Worm (Caenorhabditis elegans): ENCODE data around the gene C13A10.2.

C13A10.2 gene

DNA sequence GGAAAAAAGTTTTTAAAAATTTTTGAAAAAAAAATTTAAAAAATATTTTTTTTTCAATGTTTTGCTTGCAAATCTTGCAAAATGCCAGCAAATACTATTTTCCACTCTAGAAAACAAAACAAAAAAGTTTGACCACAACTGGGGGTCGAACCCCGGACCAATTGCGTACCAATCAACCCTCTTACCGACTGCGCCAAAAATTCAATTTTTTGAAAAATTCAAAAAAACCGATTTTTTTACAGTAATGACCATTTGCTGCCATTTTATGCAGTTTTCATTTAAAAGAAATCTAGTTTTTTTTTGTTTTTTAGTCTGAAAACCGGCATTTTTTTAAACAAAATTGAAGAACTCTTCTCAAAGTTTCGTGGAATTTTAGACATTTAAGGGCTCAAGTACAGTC lies 4.6 kb upstream of the C13A10.2 start:
- TF ChIP-seq F26F4.8 (GFP tag; conservative IDR thresholded peaks at IDR 0.05) (no peak), nhr-11 (tag; optimal IDR thresholded peaks at IDR 0.05) (no peak), nhr-48 (tag; optimal IDR thresholded peaks at IDR 0.05) (no peak), hlh-30 (tag; optimal IDR thresholded peaks at IDR 0.05; ENCODE audit: insufficient read depth) (no peak), pqm-1 (tag; optimal IDR thresholded peaks at IDR 0.05) (no peak), mdl-1 (tag; optimal IDR thresholded peaks at IDR 0.05) (no peak), aha-1 (tag) (no peak), ztf-7 (tag; optimal IDR thresholded peaks at IDR 0.05) (no peak), rbr-2 (tag; optimal IDR thresholded peaks at IDR 0.05) (no peak), unc-39 (tag; optimal IDR thresholded peaks at IDR 0.05) (no peak), T26A8.4 (GFP tag; IDR thresholded peaks at IDR 0.05) (no peak), egl-43 (GFP tag; IDR thresholded peaks at IDR 0.05) (no peak), nhr-76 (tag; optimal IDR thresholded peaks at IDR 0.05) (no peak), daf-16 (GFP tag; optimal IDR thresholded peaks at IDR 0.05) (no peak), daf-16 (tag; optimal IDR thresholded peaks at IDR 0.05) (no peak), mxl-3 (GFP tag; optimal IDR thresholded peaks at IDR 0.05) (no peak), nhr-6 (tag; optimal IDR thresholded peaks at IDR 0.05) (no peak), dmd-6 (GFP tag; IDR thresholded peaks at IDR 0.05) (no peak), daf-12 (tag; optimal IDR thresholded peaks at IDR 0.05) (no peak), nhr-42 (GFP tag; IDR thresholded peaks at IDR 0.05) (no peak)

DNA sequence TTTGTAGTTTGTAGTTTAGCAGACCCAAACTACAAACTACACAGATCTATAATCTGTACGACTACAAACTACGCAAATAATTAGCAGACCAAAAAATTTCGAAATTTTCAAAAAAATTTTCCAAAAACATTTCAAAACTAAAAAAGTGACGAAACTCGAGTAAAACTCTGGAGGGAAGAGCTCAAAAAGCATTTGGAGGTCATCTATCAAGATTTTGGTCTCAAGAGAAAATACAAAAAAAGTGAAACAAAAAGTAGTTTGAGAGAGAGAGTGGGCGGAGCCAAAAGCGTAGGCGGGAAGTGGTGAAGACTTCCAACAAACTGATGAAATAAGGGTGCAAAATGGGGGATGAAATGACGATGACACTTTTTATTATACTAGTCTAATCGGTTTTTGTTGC lies 2.5 kb upstream of the C13A10.2 start:
- no peak for TF ChIP-seq F26F4.8 (GFP tag; conservative IDR thresholded peaks at IDR 0.05)
- peak in 1 of 2 experiments; percentile 85 for TF ChIP-seq unc-62 (GFP tag; optimal IDR thresholded peaks at IDR 0.05 in 1 of 2)
- TF ChIP-seq unc-62 (tag; optimal IDR thresholded peaks at IDR 0.05), result no peak
- TF ChIP-seq hmg-1.1 (GFP tag; IDR thresholded peaks at IDR 0.05), result 0 out of 2 replicates have a peak, but pooled peaks have one; percentile 33
- TF ChIP-seq rbr-2 (tag; optimal IDR thresholded peaks at IDR 0.05), result no peak
- TF ChIP-seq aha-1 (tag), result peak; percentile 18

DNA sequence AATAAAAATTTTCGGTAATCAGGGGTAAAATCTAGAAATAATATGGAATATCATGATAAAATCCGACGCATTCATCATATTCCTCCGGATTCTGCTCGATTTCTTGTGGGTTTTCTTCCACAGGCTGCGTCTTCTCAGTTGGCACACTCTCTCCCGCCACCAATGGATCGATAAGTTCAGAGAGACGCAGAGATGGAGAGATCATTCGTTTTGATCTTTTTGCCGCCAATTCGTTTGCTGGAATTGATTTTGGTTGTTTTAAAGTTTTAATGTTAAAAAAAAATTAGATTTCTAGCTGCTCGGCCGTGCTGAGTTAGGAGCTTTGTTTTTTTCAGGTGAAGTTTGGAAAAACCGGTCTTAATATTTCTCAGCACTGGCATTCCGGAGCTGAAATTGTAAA lies 543 bp downstream of the C13A10.2 start:
- TF ChIP-seq tra-1 (GFP tag; IDR thresholded peaks at IDR 0.05) (no peak), ceh-20 (GFP tag; IDR thresholded peaks at IDR 0.05) (no peak), unc-39 (tag; optimal IDR thresholded peaks at IDR 0.05) (no peak), attf-4 (tag; optimal IDR thresholded peaks at IDR 0.05) (no peak), daf-12 (tag; optimal IDR thresholded peaks at IDR 0.05) (no peak), dpl-1 (GFP tag; optimal IDR thresholded peaks at IDR 0.05) (no peak), lsy-2 (tag; optimal IDR thresholded peaks at IDR 0.05) (no peak), mdl-1 (tag; optimal IDR thresholded peaks at IDR 0.05) (no peak), lir-3 (tag; optimal IDR thresholded peaks at IDR 0.05) (no peak), hif-1 (tag; optimal IDR thresholded peaks at IDR 0.05) (no peak), arid-1 (GFP tag; conservative IDR thresholded peaks at IDR 0.05) (no peak), daf-19 (GFP tag; conservative IDR thresholded peaks at IDR 0.05) (no peak)

DNA sequence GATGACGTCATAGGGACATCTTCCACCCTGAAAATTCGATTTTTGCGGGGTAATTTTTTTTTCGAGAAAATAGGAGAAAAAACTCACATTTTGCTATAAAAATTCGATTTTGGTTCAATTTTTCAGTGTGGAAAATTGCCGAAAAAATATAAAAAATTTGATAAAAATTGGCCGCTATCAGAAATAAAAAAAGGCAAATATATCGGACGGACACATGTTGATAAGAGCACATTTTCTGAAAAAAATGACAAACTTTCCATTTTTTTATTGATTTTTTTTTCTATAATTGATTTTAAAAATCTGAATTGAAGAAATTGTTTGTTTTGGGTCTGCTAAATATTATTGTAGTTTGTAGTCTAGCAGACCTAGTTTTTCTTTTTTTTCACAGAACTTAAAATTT lies 2.3 kb downstream of the C13A10.2 start, which contains the start of gene C13A10.1:
Gene C13A10.1, minus strand, starts transcription at position 170 of the 400 bp plus-strand sequence.
- TF ChIP-seq dmd-6 (GFP tag; IDR thresholded peaks at IDR 0.05) (peak; percentile 19; the same call in 1 of the 2 replicates), pqm-1 (tag; optimal IDR thresholded peaks at IDR 0.05) (peak; percentile 67), mep-1 (tag; optimal IDR thresholded peaks at IDR 0.05) (no peak), jun-1 (tag; optimal IDR thresholded peaks at IDR 0.05) (no peak), nhr-28 (tag; optimal IDR thresholded peaks at IDR 0.05) (peak; percentile 40)

DNA sequence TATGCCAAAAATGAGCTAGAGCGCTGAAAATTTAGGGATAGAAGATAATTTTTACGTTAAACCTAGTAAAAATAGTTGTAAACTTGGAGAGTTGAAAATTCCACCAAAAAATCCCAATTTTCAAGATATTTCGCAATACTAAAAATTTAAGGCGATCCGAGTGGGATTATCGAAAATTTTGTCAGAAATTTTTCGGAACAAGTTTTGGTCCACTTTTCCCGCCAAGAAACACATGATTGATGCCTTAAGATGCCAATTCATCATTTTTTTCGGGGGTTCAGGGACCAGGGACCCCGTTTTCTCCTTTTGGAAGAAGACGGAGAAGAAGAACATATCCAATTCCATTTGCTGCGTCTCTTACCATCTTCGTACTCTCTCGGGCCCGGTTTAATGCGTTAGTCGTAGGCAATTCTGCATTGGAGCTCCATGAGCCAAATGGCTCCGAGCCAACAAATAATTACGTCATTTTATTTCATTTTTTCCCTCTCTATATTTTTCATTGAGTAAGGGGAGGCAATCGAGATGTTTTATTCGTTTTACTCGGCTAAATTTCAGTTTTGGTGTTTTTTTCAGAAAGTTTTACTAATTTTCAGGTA lies 13.2 kb downstream of the C13A10.2 start:
- no peak for TF ChIP-seq mdt-29 (GFP tag; IDR thresholded peaks at IDR 0.05)
- TF ChIP-seq ztf-11 (tag; optimal IDR thresholded peaks at IDR 0.05), result no peak
- TF ChIP-seq lir-3 (tag; optimal IDR thresholded peaks at IDR 0.05), result no peak
- TF ChIP-seq nhr-111 (GFP tag; optimal IDR thresholded peaks at IDR 0.05), result no peak
- peak in 1 of 2 experiments; percentile 38 for TF ChIP-seq lsy-2 (tag; optimal IDR thresholded peaks at IDR 0.05)
- TF ChIP-seq hlh-30 (tag; optimal IDR thresholded peaks at IDR 0.05; ENCODE audit: insufficient read depth), result peak; percentile 31
- TF ChIP-seq ceh-62 (tag; optimal IDR thresholded peaks at IDR 0.05), result no peak
- TF ChIP-seq aha-1 (tag), result peak; percentile 12
- TF ChIP-seq ztf-7 (tag; optimal IDR thresholded peaks at IDR 0.05), result no peak
- no peak for TF ChIP-seq snpc-4 (tag; optimal IDR thresholded peaks at IDR 0.05)
- peak; percentile 34; the same call in 1 of the 2 replicates for TF ChIP-seq vab-7 (GFP tag; IDR thresholded peaks at IDR 0.05)
- peak; percentile 21 for TF ChIP-seq zfp-2 (tag; optimal IDR thresholded peaks at IDR 0.05)
- TF ChIP-seq rbr-2 (tag; optimal IDR thresholded peaks at IDR 0.05), result no peak
- TF ChIP-seq ceh-20 (GFP tag; IDR thresholded peaks at IDR 0.05), result peak; percentile 75
- TF ChIP-seq mes-2 (tag; optimal IDR thresholded peaks at IDR 0.05; ENCODE audit: poor library complexity, severe bottlenecking), result no peak
- no peak for TF ChIP-seq ceh-82 (tag; optimal IDR thresholded peaks at IDR 0.05)
- no peak for TF ChIP-seq T26A8.4 (GFP tag; IDR thresholded peaks at IDR 0.05)
- TF ChIP-seq spr-1 (tag; optimal IDR thresholded peaks at IDR 0.05), result no peak
